Worm (Caenorhabditis elegans) whole organism, late embryonic: ENCODE results near the gene K10C2.12.

Source experiments
- K02D7.2 ChIP-seq: sonication (generic microtip); optimal IDR thresholded peaks from 2 replicates; lab custom pipeline; 2017; ENCODE audit warnings: mild to moderate bottlenecking, missing genetic modification characterization, missing compliant biosample characterization
- ceh-45 ChIP-seq: fragments of 200-800 bp; sonication (Bioruptor generic); IDR thresholded peaks from 2 replicates; pipeline ENCODE4 v1.3.6; 2022; ENCODE audit warnings: missing genetic modification reagents, missing genetic modification characterization, missing compliant biosample characterization
- che-1 ChIP-seq: sonication (generic microtip); optimal IDR thresholded peaks from 2 replicates; lab custom pipeline; 2016; ENCODE audit warnings: mild to moderate bottlenecking, missing genetic modification characterization, missing compliant biosample characterization
- ets-4 ChIP-seq: sonication (generic microtip); optimal IDR thresholded peaks from 2 replicates; lab custom pipeline; 2016; ENCODE audit warnings: missing genetic modification characterization, missing compliant biosample characterization
- pha-4 ChIP-seq: fragments of 150-350 bp; optimal IDR thresholded peaks from 2 replicates; lab custom pipeline; 2018; ENCODE audit warnings: missing biosample characterization, missing genetic modification reagents, missing genetic modification characterization
- tbx-2 ChIP-seq: sonication (generic microtip); optimal IDR thresholded peaks from 2 replicates; lab custom pipeline; 2016; ENCODE audit warnings: missing genetic modification characterization, missing compliant biosample characterization

DNA sequence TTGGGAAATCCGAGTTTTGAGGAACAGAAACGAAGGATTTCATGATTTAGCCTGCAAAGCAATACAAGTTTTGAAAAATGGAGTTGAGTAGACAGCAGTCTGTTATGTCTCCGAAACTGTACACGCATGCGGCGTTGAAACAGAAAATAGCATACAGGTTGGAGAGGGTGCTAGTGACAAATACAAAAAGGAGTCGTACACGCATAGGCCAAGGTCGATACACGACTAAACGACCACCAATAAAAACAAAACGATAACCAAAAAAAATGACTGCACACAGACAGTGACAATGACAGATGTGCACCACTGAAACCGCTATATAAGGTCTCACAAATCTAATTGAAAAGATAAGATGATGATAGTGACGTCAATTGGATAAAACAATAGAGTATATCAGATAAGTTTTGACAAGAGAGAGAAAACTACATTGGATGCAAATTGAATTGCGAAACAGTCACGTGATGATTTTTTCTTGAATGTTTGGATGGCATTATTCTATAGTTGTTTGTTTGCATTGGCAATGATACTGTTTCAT lies 28.4 kb upstream of the K10C2.12 start, which contains the start of gene fah-1:
- TF ChIP-seq tbx-2, result no peak
- TF ChIP-seq ceh-45 (GFP tag; lab: Robert Waterston, UW), result no peak
- no peak for TF ChIP-seq pha-4 (tag; lab: Kevin White, UChicago)
- TF ChIP-seq K02D7.2 (tag; lab: Kevin White, UChicago), result no peak
- no peak for TF ChIP-seq che-1 (tag; lab: Kevin White, UChicago)
- no peak for TF ChIP-seq ets-4 (tag; lab: Kevin White, UChicago)
